Worm (Caenorhabditis elegans): ENCODE measurements around the gene twk-4.

DNA sequence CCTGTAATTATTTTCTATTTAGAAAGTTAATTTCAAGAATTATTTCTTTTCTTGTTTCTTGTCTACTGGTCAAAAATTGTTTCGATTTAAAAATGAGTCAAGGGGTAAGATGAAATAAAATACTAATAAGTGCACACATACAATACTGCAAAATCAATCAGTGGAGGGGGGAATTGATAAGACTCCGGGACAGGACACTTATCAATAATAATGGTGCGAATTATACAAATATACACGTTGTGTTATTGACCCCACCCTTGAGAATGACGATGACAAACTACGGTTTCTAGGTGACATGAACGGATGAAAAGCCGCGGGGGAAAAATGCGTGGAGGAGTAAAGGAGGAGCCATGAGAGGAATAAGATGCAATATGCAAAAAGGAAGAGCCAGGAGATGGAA lies 12.9 kb downstream of the twk-4 start:
- TF ChIP-seq sea-1 (GFP tag; conservative IDR thresholded peaks at IDR 0.05) (no peak), ama-1 (optimal IDR thresholded peaks at IDR 0.05) (no peak), aly-1 (tag; optimal IDR thresholded peaks at IDR 0.05) (no peak), hnd-1 (tag; optimal IDR thresholded peaks at IDR 0.05) (no peak)

All from whole organism, early embryonic.